Worm (Caenorhabditis elegans) whole organism, mixed stage, embryonic: Measurements from ENCODE around the gene fbxa-15.

Source experiments
- blmp-1 ChIP-seq: fragments of 150-350 bp; optimal IDR thresholded peaks from 2 replicates; lab custom pipeline; 2014; ENCODE audit warnings: missing biosample characterization, missing genetic modification characterization
- lin-13 ChIP-seq: fragments of 150-350 bp; optimal IDR thresholded peaks from 2 replicates; lab custom pipeline; 2014; ENCODE audit warnings: missing biosample characterization, missing genetic modification characterization
- pha-4 ChIP-seq: fragments of 150-350 bp; optimal IDR thresholded peaks from 2 replicates; lab custom pipeline; 2018; ENCODE audit warnings: missing biosample characterization, missing genetic modification reagents, missing genetic modification characterization
- sem-2 ChIP-seq: fragments of 200-800 bp; sonication (Bioruptor generic); optimal IDR thresholded peaks from 2 replicates; lab custom pipeline; 2018; ENCODE audit warnings: mild to moderate bottlenecking, missing genetic modification characterization, missing compliant biosample characterization
- sptf-1 ChIP-seq: sonication (generic microtip); optimal IDR thresholded peaks from 2 replicates; lab custom pipeline; 2017; ENCODE audit warnings: mild to moderate bottlenecking, missing genetic modification characterization, moderate library complexity, missing compliant biosample characterization
- unc-39 ChIP-seq: fragments of 150-350 bp; optimal IDR thresholded peaks from 2 replicates; lab custom pipeline; 2014; ENCODE audit warnings: missing biosample characterization, missing genetic modification characterization
- unc-62 ChIP-seq: fragments of 150-350 bp; optimal IDR thresholded peaks from 2 replicates; lab custom pipeline; 2014; ENCODE audit warnings: missing biosample characterization, missing genetic modification reagents, missing genetic modification characterization
- ztf-11 ChIP-seq: fragments of 150-350 bp; optimal IDR thresholded peaks from 2 replicates; lab custom pipeline; 2014; ENCODE audit warnings: missing biosample characterization, missing genetic modification characterization

The fbxa-15 gene

DNA sequence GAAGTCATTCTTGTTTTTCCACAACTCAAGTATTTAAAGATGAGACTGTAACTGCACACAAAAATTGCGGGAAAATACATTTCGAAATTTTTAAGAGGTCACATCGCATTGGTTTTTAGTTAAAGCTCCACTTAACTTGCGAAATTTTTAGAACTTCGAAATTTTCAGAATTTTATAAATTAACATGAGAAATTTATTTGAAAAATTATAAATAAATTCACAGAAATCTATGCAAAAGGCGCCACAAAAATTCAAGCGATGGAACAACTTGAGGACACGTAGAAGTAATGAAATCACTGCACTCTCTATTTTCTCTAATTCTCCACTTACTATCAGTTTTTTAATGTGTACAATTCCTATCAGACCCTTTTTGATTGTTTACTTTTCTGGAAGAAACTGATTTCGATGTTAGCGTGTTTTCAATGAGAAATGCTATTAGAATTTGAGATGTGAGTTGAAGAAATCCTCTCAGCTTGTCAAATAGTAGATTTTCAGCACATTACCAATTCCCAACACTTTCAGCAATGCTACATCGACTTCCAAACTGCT, 50.0 kb downstream of the fbxa-15 start, which contains the start of gene fbxa-31:
TSS of gene fbxa-31 (minus strand) at position 51 of the 549 bp plus-strand sequence.
- TF ChIP-seq unc-39 (tag; lab: Kevin White, UChicago) = no peak
- no peak for TF ChIP-seq lin-13
- no peak for TF ChIP-seq sem-2 (GFP tag; lab: Kevin White, UChicago)
- no peak for TF ChIP-seq sptf-1 (tag; lab: Kevin White, UChicago)
- no peak for TF ChIP-seq unc-62
- TF ChIP-seq ztf-11 = no peak

- TF ChIP-seq sptf-1 (tag; lab: Kevin White, UChicago) = no peak
- TF ChIP-seq pha-4 (tag; lab: Kevin White, UChicago) = no peak
- no peak for TF ChIP-seq unc-39 (tag; lab: Kevin White, UChicago)
- no peak for TF ChIP-seq blmp-1 (tag; lab: Kevin White, UChicago)
Measured at ce11 chrIII:1269156-1269555, 52.3 kb downstream of the fbxa-15 start, which contains the start of gene fbxa-32. Gene fbxa-32 (minus strand): TSS chrIII:1269256.
